Worm (Caenorhabditis elegans) whole organism, young adult: ENCODE measurements around the gene M163.8.
A peak's percentile ranks its signal among the peaks of the same experiment; 100 is the strongest.

Experiments
- B0019.2 ChIP-seq: fragments of 200-800 bp; sonication (Bioruptor generic); conservative IDR thresholded peaks from 2 replicates; pipeline ENCODE4 v1.3.6; 2022; ENCODE audit warnings: missing genetic modification reagents, missing genetic modification characterization, missing compliant biosample characterization
- B0261.1 ChIP-seq: sonication (generic microtip); optimal IDR thresholded peaks from 2 replicates; lab custom pipeline; 2016; ENCODE audit warnings: mild to moderate bottlenecking, missing genetic modification characterization, moderate library complexity, missing compliant biosample characterization
- B0336.3 ChIP-seq: fragments of 200-800 bp; sonication (Bioruptor generic); IDR thresholded peaks from 2 replicates; pipeline ENCODE4 v1.3.6; 2022; ENCODE audit warnings: missing genetic modification characterization, missing compliant biosample characterization
- C06A6.2 ChIP-seq: fragments of 200-800 bp; sonication (Bioruptor generic); conservative IDR thresholded peaks from 2 replicates; pipeline ENCODE4 v1.3.6; 2022; ENCODE audit warnings: missing genetic modification characterization, missing compliant biosample characterization
- D2030.7 ChIP-seq: fragments of 200-800 bp; sonication (Bioruptor generic); IDR thresholded peaks from 2 replicates; pipeline ENCODE4 v1.3.6; 2022; ENCODE audit warnings: missing genetic modification reagents, missing genetic modification characterization, missing compliant biosample characterization
- F23B12.7 ChIP-seq: sonication (generic microtip); optimal IDR thresholded peaks from 2 replicates; lab custom pipeline; 2017; ENCODE audit warnings: missing genetic modification characterization, mild to moderate bottlenecking, missing compliant biosample characterization, antibody characterized with exemption, moderate library complexity; ENCODE audit not compliant: insufficient read depth
- F33H1.4 ChIP-seq: fragments of 200-800 bp; sonication (Bioruptor generic); IDR thresholded peaks from 2 replicates; pipeline ENCODE4 v1.3.6; 2022; ENCODE audit warnings: missing genetic modification reagents, missing genetic modification characterization, missing compliant biosample characterization
- F49E8.2 ChIP-seq: sonication (generic microtip); optimal IDR thresholded peaks from 3 replicates; lab custom pipeline; 2017; ENCODE audit warnings: missing genetic modification characterization, mild to moderate bottlenecking, missing compliant biosample characterization, antibody characterized with exemption, moderate library complexity; ENCODE audit not compliant: insufficient read depth
- F57C9.4 ChIP-seq: sonication (generic microtip); optimal IDR thresholded peaks from 2 replicates; lab custom pipeline; 2017; ENCODE audit warnings: mild to moderate bottlenecking, missing genetic modification characterization, missing compliant biosample characterization
- K12H6.12 ChIP-seq: fragments of 200-800 bp; sonication (Bioruptor generic); optimal IDR thresholded peaks from 2 replicates; lab custom pipeline; 2018; ENCODE audit warnings: mild to moderate bottlenecking, missing genetic modification characterization, missing compliant biosample characterization
- Y95B8A.8 ChIP-seq: fragments of 200-800 bp; sonication (Bioruptor generic); IDR thresholded peaks from 2 replicates; pipeline ENCODE4 v1.3.6; 2022; ENCODE audit warnings: missing genetic modification reagents, missing genetic modification characterization, missing compliant biosample characterization
- ama-1 ChIP-seq, 3 experiments: fragments of 150-350 bp in 1 of 3; sonication (generic microtip) in 2 of 3; optimal IDR thresholded peaks; 2 replicates each; lab custom pipeline; 2014 to 2018; ENCODE audit warnings: missing biosample characterization in 2 of 3, missing genetic modification characterization in 2 of 3, missing genetic modification reagents in 2 of 3
- attf-3 ChIP-seq: fragments of 200-800 bp; sonication (Bioruptor generic); conservative IDR thresholded peaks from 2 replicates; pipeline ENCODE4 v1.3.6; 2022; ENCODE audit warnings: missing genetic modification reagents, missing genetic modification characterization, missing compliant biosample characterization
- attf-6 ChIP-seq: fragments of 200-800 bp; sonication (Bioruptor generic); IDR thresholded peaks from 2 replicates; pipeline ENCODE4 v1.3.6; 2022; ENCODE audit warnings: missing genetic modification reagents, missing genetic modification characterization, missing compliant biosample characterization
- ccch-3 ChIP-seq: fragments of 200-800 bp; sonication (Bioruptor generic); optimal IDR thresholded peaks from 2 replicates; lab custom pipeline; 2018; ENCODE audit warnings: mild to moderate bottlenecking, missing genetic modification characterization, missing compliant biosample characterization
- ceh-27 ChIP-seq: fragments of 200-800 bp; sonication (Bioruptor generic); optimal IDR thresholded peaks from 2 replicates; lab custom pipeline; 2018; ENCODE audit warnings: mild to moderate bottlenecking, missing genetic modification characterization, moderate library complexity, missing compliant biosample characterization
- ceh-58 ChIP-seq: fragments of 200-800 bp; sonication (Bioruptor generic); IDR thresholded peaks from 2 replicates; pipeline ENCODE4 v1.3.6; 2022; ENCODE audit warnings: missing genetic modification characterization, missing compliant biosample characterization
- die-1 ChIP-seq: sonication (generic microtip); optimal IDR thresholded peaks from 2 replicates; lab custom pipeline; 2016; ENCODE audit warnings: missing genotype, mild to moderate bottlenecking, missing genetic modification characterization, missing compliant biosample characterization
- egl-18 ChIP-seq: fragments of 200-800 bp; sonication (Bioruptor generic); IDR thresholded peaks from 2 replicates; pipeline ENCODE4 v1.3.6; 2022; ENCODE audit warnings: missing genetic modification reagents, missing genetic modification characterization, missing compliant biosample characterization
- fkh-3 ChIP-seq: sonication (generic microtip); optimal IDR thresholded peaks from 2 replicates; lab custom pipeline; 2016; ENCODE audit warnings: mild to moderate bottlenecking, missing genetic modification characterization, missing compliant biosample characterization
- gei-17 ChIP-seq: fragments of 200-800 bp; sonication (Bioruptor generic); optimal IDR thresholded peaks from 2 replicates; lab custom pipeline; 2018; ENCODE audit warnings: mild to moderate bottlenecking, missing genetic modification characterization, missing compliant biosample characterization
- hlh-12 ChIP-seq: sonication (generic microtip); optimal IDR thresholded peaks from 2 replicates; lab custom pipeline; 2016; ENCODE audit warnings: missing genetic modification characterization, missing compliant biosample characterization
- hmg-1.2 ChIP-seq: fragments of 200-800 bp; sonication (Bioruptor generic); IDR thresholded peaks from 2 replicates; pipeline ENCODE4 v1.3.6; 2022; ENCODE audit warnings: missing genetic modification reagents, missing genetic modification characterization, missing compliant biosample characterization
- hrde-1 ChIP-seq: sonication (generic microtip); optimal IDR thresholded peaks from 2 replicates; lab custom pipeline; 2016; ENCODE audit warnings: missing genetic modification characterization, mild to moderate bottlenecking, missing compliant biosample characterization, moderate library complexity, missing genotype, missing genetic modification reagents, borderline replicate concordance
- hsf-1 ChIP-seq: fragments of 200-800 bp; sonication (Bioruptor generic); IDR thresholded peaks from 2 replicates; pipeline ENCODE4 v1.3.6; 2022; ENCODE audit warnings: missing genetic modification reagents, missing genetic modification characterization, missing compliant biosample characterization
- let-526 ChIP-seq: fragments of 200-800 bp; sonication (Bioruptor generic); IDR thresholded peaks from 2 replicates; pipeline ENCODE4 v1.3.6; 2022; ENCODE audit warnings: missing genetic modification reagents, missing genetic modification characterization, missing compliant biosample characterization
- lin-26 ChIP-seq: fragments of 200-800 bp; sonication (Bioruptor generic); IDR thresholded peaks from 2 replicates; pipeline ENCODE4 v1.3.6; 2022; ENCODE audit warnings: missing genetic modification reagents, missing genetic modification characterization, missing compliant biosample characterization
- lin-35 ChIP-seq, 3 experiments: fragments of 150-350 bp in 2 of 3; sonication (generic microtip) in 1 of 3; optimal IDR thresholded peaks; 2 replicates each; lab custom pipeline; 2014 to 2018; ENCODE audit warnings: missing biosample characterization in 3 of 3, missing genetic modification characterization in 3 of 3, missing genetic modification reagents in 3 of 3
- lir-1 ChIP-seq: fragments of 200-800 bp; sonication (Bioruptor generic); conservative IDR thresholded peaks from 2 replicates; pipeline ENCODE4 v1.3.6; 2022; ENCODE audit warnings: missing genetic modification reagents, missing genetic modification characterization, missing compliant biosample characterization
- lsy-27 ChIP-seq: sonication (generic microtip); optimal IDR thresholded peaks from 2 replicates; lab custom pipeline; 2017; ENCODE audit warnings: missing genetic modification characterization, mild to moderate bottlenecking, missing compliant biosample characterization, antibody characterized with exemption, missing genotype, borderline replicate concordance; ENCODE audit not compliant: insufficient read depth
- madf-3 ChIP-seq: fragments of 200-800 bp; sonication (Bioruptor generic); IDR thresholded peaks from 2 replicates; pipeline ENCODE4 v1.3.6; 2022; ENCODE audit warnings: missing genetic modification reagents, missing genetic modification characterization, missing compliant biosample characterization
- madf-8 ChIP-seq: fragments of 200-800 bp; sonication (Bioruptor generic); conservative IDR thresholded peaks from 2 replicates; pipeline ENCODE4 v1.3.6; 2022; ENCODE audit warnings: missing genetic modification reagents, missing genetic modification characterization, missing compliant biosample characterization
- mel-28 ChIP-seq: sonication (generic microtip); optimal IDR thresholded peaks from 2 replicates; lab custom pipeline; 2016; ENCODE audit warnings: borderline replicate concordance, mild to moderate bottlenecking, missing genetic modification characterization, missing compliant biosample characterization
- mes-4 ChIP-seq: sonication (generic microtip); optimal IDR thresholded peaks from 2 replicates; lab custom pipeline; 2016; ENCODE audit warnings: missing genotype, missing genetic modification characterization, missing compliant biosample characterization
- nfya-1 ChIP-seq: sonication (generic microtip); optimal IDR thresholded peaks from 2 replicates; lab custom pipeline; 2017; ENCODE audit warnings: antibody characterized with exemption, missing compliant biosample characterization, missing genetic modification characterization, borderline replicate concordance; ENCODE audit not compliant: insufficient read depth
- nhr-120 ChIP-seq: fragments of 200-800 bp; sonication (Bioruptor generic); IDR thresholded peaks from 2 replicates; pipeline ENCODE4 v1.3.6; 2022; ENCODE audit warnings: missing genetic modification characterization, missing compliant biosample characterization
- pbrm-1 ChIP-seq: fragments of 200-800 bp; sonication (Bioruptor generic); IDR thresholded peaks from 2 replicates; pipeline ENCODE4 v1.3.6; 2022; ENCODE audit warnings: missing genetic modification reagents, missing genetic modification characterization, missing compliant biosample characterization
- pha-4 ChIP-seq: fragments of 150-350 bp; sonication (generic microtip); optimal IDR thresholded peaks from 2 replicates; lab custom pipeline; 2014; ENCODE audit warnings: missing biosample characterization, missing genetic modification reagents, missing genetic modification characterization
- rpc-1 ChIP-seq, 2 experiments: fragments of 150-350 bp in 1 of 2; sonication (generic microtip) in 1 of 2; optimal IDR thresholded peaks; 2 replicates each; lab custom pipeline; 2014 to 2018; ENCODE audit warnings: missing biosample characterization in 1 of 2, missing genetic modification characterization in 1 of 2, missing genetic modification reagents in 1 of 2, missing genotype in 1 of 2
- snpc-1.3 ChIP-seq: sonication (generic microtip); optimal IDR thresholded peaks from 2 replicates; lab custom pipeline; 2017; ENCODE audit warnings: missing genetic modification characterization, mild to moderate bottlenecking, missing compliant biosample characterization, antibody characterized with exemption, moderate library complexity, missing genotype, missing genetic modification reagents; ENCODE audit not compliant: insufficient read depth
- tbp1 ChIP-seq: fragments of 200-800 bp; sonication (Bioruptor generic); optimal IDR thresholded peaks from 2 replicates; lab custom pipeline; 2018; ENCODE audit warnings: mild to moderate bottlenecking, missing genetic modification characterization, missing compliant biosample characterization
- ztf-22 ChIP-seq: fragments of 200-800 bp; sonication (Bioruptor generic); optimal IDR thresholded peaks from 2 replicates; lab custom pipeline; 2018; ENCODE audit warnings: mild to moderate bottlenecking, missing genetic modification characterization, moderate library complexity, missing compliant biosample characterization
- ztf-25 ChIP-seq: fragments of 200-800 bp; sonication (Bioruptor generic); IDR thresholded peaks from 2 replicates; pipeline ENCODE4 v1.3.6; 2022; ENCODE audit warnings: missing genetic modification reagents, missing genetic modification characterization, missing compliant biosample characterization
- ztf-28 ChIP-seq: fragments of 200-800 bp; sonication (Bioruptor generic); IDR thresholded peaks from 2 replicates; pipeline ENCODE4 v1.3.6; 2022; ENCODE audit warnings: missing genetic modification reagents, missing genetic modification characterization, missing compliant biosample characterization
- ztf-6 ChIP-seq: fragments of 200-800 bp; sonication (Bioruptor generic); IDR thresholded peaks from 2 replicates; pipeline ENCODE4 v1.3.6; 2022; ENCODE audit warnings: missing genetic modification reagents, missing genetic modification characterization, missing compliant biosample characterization

Gene M163.8

DNA sequence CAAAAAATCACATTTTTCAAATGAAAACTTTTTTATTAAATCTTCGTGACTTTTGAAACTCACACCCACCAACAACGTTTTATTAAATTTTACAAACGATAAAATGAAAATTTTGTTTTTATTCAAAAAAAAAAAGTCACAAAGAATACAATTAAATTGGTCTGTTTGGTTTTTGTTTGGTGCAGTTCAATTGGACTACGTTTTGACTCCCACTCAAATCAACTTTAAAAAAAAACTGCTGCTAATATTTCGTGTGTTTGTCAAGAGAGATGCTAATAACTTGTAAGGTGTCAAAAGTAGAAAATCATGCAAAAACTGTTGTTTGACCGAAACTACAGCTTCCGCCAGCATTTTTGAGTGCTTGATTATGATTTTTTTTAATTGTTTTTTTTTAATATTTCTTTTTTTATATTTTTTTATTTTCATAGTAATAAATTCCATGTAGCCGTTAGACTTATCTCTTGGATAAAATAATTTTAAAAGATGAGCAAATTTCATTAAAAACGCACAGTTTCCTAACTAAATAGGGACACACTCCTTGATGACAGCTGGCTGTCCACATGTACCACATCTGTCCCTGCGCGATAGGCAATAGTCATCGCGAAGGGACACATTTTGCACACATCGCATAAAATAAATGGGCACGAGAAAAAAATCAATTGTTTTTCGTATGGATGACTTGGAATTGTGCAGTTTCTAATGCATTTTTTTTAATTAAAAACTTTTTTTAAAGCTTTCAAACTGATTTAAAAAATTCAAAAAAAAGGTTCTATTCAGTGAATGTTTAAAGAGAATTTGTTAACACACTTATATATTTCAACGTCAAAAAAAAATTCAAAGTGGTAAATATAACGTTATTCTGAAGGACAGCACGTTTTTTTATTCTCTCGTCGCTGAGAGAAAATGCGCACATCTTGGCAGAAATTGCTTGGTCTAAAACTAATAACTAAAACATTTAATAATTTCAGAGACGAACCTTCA lies 40.7 kb downstream of the M163.8 start (continued):
- TF ChIP-seq madf-8 (GFP tag; lab: Robert Waterston, UW) (no peak), B0261.1 (peak; percentile 62), attf-3 (GFP tag; lab: Robert Waterston, UW) (peak; percentile 58; the same call in 1 of the 2 replicates), ceh-58 (GFP tag; lab: Robert Waterston, UW) (no peak), gei-17 (peak; percentile 98), ama-1 (optimal IDR thresholded peaks at IDR 0.05; lab: Kevin White, UChicago) (no peak), ama-1 (GFP tag; optimal IDR thresholded peaks at IDR 0.05; lab: Kevin White, UChicago) (peak in 1 of 2 experiments; percentile 92), lir-1 (peak; percentile 94), F33H1.4 (GFP tag; lab: Robert Waterston, UW) (peak; percentile 32), ztf-6 (peak; percentile 91), let-526 (peak; percentile 95), mes-4 (tag; lab: Kevin White, UChicago) (no peak), die-1 (tag; lab: Kevin White, UChicago) (peak; percentile 59), attf-6 (GFP tag; lab: Robert Waterston, UW) (peak; percentile 61; the same call in 1 of the 2 replicates), B0019.2 (GFP tag; lab: Robert Waterston, UW) (no peak), rpc-1 (optimal IDR thresholded peaks at IDR 0.05; lab: Kevin White, UChicago) (peak; percentile 17), rpc-1 (tag; optimal IDR thresholded peaks at IDR 0.05; lab: Kevin White, UChicago) (no peak), lin-26 (GFP tag; lab: Robert Waterston, UW) (peak; percentile 85), B0336.3 (GFP tag; lab: Robert Waterston, UW) (peak; percentile 100), D2030.7 (GFP tag; lab: Robert Waterston, UW) (no peak), hrde-1 (tag; lab: Kevin White, UChicago) (no peak), pha-4 (peak; percentile 40), pbrm-1 (GFP tag; lab: Robert Waterston, UW) (peak; percentile 97), lsy-27 (tag; lab: Kevin White, UChicago) (peak; percentile 66), C06A6.2 (GFP tag; lab: Robert Waterston, UW) (peak; percentile 98), K12H6.12 (tag; lab: Kevin White, UChicago) (peak; percentile 98), F57C9.4 (peak; percentile 81), Y95B8A.8 (GFP tag; lab: Robert Waterston, UW) (0 out of 2 replicates have a peak, but pooled peaks have one; percentile 64), mel-28 (tag; lab: Kevin White, UChicago) (peak; percentile 75), nhr-120 (peak; percentile 95), hmg-1.2 (GFP tag; lab: Robert Waterston, UW) (peak; percentile 87), fkh-3 (tag; lab: Kevin White, UChicago) (no peak), lin-35 (GFP tag; optimal IDR thresholded peaks at IDR 0.05; lab: Kevin White, UChicago) (peak in 2 of 3 experiments; percentile 83 to 99), madf-3 (GFP tag; lab: Robert Waterston, UW) (peak; percentile 88), hsf-1 (no peak)

DNA sequence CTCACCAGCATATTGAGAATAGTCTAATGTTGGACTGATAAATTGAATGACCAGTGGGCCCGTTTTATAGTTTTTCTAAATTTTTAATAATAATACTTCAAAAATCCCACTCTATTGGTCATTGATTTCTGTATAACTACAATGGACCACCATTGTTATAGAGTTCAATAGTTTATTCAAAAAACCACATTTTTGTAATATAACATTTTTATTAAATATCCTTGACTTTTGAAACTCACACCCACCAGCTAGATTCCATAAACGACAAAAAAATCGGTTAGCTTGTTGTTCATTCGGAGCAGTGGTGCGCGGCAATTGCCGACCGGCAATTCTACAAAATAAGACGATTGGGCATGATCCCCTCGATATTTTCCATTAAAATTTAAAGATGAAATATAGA lies 42.6 kb downstream of the M163.8 start, which contains the start of gene nspc-18:
TSS of gene nspc-18 (minus strand) at position 101 of the 400 bp plus-strand sequence.
- TF ChIP-seq F49E8.2 (tag; lab: Kevin White, UChicago) (no peak), egl-18 (GFP tag; lab: Robert Waterston, UW) (no peak), ccch-3 (GFP tag; lab: Kevin White, UChicago) (no peak), hlh-12 (no peak), snpc-1.3 (tag; lab: Kevin White, UChicago) (no peak), ztf-22 (GFP tag; lab: Kevin White, UChicago) (no peak), ztf-25 (no peak), tbp1 (GFP tag; lab: Kevin White, UChicago) (no peak), nfya-1 (tag; lab: Kevin White, UChicago) (no peak), ztf-28 (no peak), ceh-27 (GFP tag; lab: Kevin White, UChicago) (no peak), F23B12.7 (no peak)
